Fruit fly (Drosophila melanogaster) whole organism, wandering third instar larva: Measurements from ENCODE around the gene Hsp23.
A peak's percentile ranks its signal among the peaks of the same experiment; 100 is the strongest.

Experiments used
- Abd-B ChIP-seq: fragments of >200 bp; optimal IDR thresholded peaks from 2 replicates; lab custom pipeline; 2017; ENCODE audit warnings: missing biosample characterization, missing genetic modification characterization
- CG32264 ChIP-seq: fragments of 200-800 bp; sonication (Bioruptor generic); optimal IDR thresholded peaks from 2 replicates; lab custom pipeline; 2016; ENCODE audit warnings: missing biosample characterization, missing genetic modification characterization
- CG9705 ChIP-seq: fragments of 200-800 bp; sonication (Bioruptor generic); optimal IDR thresholded peaks from 2 replicates; lab custom pipeline; 2018; ENCODE audit warnings: missing biosample characterization, mild to moderate bottlenecking, missing genetic modification characterization
- CrebA ChIP-seq: fragments of 200-800 bp; sonication (Bioruptor generic); optimal IDR thresholded peaks from 2 replicates; lab custom pipeline; 2016; ENCODE audit warnings: missing biosample characterization, mild to moderate bottlenecking, missing genetic modification characterization, borderline replicate concordance
- Dfd ChIP-seq: fragments of >200 bp; optimal IDR thresholded peaks from 2 replicates; lab custom pipeline; 2017; ENCODE audit warnings: missing biosample characterization, missing genetic modification characterization
- Dif ChIP-seq: fragments of 200-275, 200-300 bp; sonication (Bioruptor generic); optimal IDR thresholded peaks from 2 replicates; lab custom pipeline; 2018; ENCODE audit warnings: missing biosample characterization, missing genetic modification characterization; ENCODE audit not compliant: partially characterized antibody
- GATAd ChIP-seq: sonication (Bioruptor generic); optimal IDR thresholded peaks from 2 replicates; lab custom pipeline; 2016; ENCODE audit warnings: missing biosample characterization, missing genetic modification characterization
- HLH106 ChIP-seq: fragments of 200-800 bp; optimal IDR thresholded peaks from 3 replicates; lab custom pipeline; 2019; ENCODE audit warnings: missing biosample characterization, mild to moderate bottlenecking, missing genetic modification characterization, moderate library complexity
- Hnf4 ChIP-seq: fragments of 200-800 bp; sonication (Bioruptor generic); optimal IDR thresholded peaks from 2 replicates; lab custom pipeline; 2016; ENCODE audit warnings: missing biosample characterization, mild to moderate bottlenecking, missing genetic modification characterization
- Hr78 ChIP-seq: fragments of >200 bp; optimal IDR thresholded peaks from 2 replicates; lab custom pipeline; 2017; ENCODE audit warnings: missing biosample characterization, missing genetic modification characterization
- Hr83 ChIP-seq: fragments of 200-300 bp; sonication (Bioruptor generic); optimal IDR thresholded peaks from 2 replicates; lab custom pipeline; 2016; ENCODE audit warnings: missing biosample characterization, mild to moderate bottlenecking, missing genetic modification characterization, moderate library complexity; ENCODE audit not compliant: poor library complexity, severe bottlenecking
- Jra ChIP-seq: sonication (Bioruptor generic); optimal IDR thresholded peaks from 2 replicates; lab custom pipeline; 2016; ENCODE audit warnings: missing biosample characterization, missing genetic modification characterization
- Mio ChIP-seq: sonication (Bioruptor generic); optimal IDR thresholded peaks from 2 replicates; lab custom pipeline; 2016; ENCODE audit warnings: missing biosample characterization, missing genetic modification characterization
- Myc ChIP-seq: fragments of >200 bp; optimal IDR thresholded peaks from 2 replicates; lab custom pipeline; 2017
- N ChIP-seq: fragments of >200 bp; optimal IDR thresholded peaks from 2 replicates; lab custom pipeline; 2018; ENCODE audit warnings: missing biosample characterization, missing external identifiers, missing genetic modification characterization
- OdsH ChIP-seq: fragments of 200-800 bp; sonication (Bioruptor generic); optimal IDR thresholded peaks from 2 replicates; lab custom pipeline; 2016; ENCODE audit warnings: missing biosample characterization, mild to moderate bottlenecking, missing genetic modification characterization
- Rel ChIP-seq, 2 experiments: fragments of 200-800 bp; sonication (Bioruptor generic) in 1 of 2; optimal IDR thresholded peaks; 2 replicates in 1 of 2; 3 replicates in 1 of 2; lab custom pipeline; 2016 to 2019; ENCODE audit warnings: mild to moderate bottlenecking in 2 of 2, missing biosample characterization in 2 of 2, missing genetic modification characterization in 2 of 2, moderate library complexity in 1 of 2
- Sp1 ChIP-seq: fragments of 200-800 bp; sonication (Bioruptor generic); optimal IDR thresholded peaks from 3 replicates; lab custom pipeline; 2019; ENCODE audit warnings: missing biosample characterization, mild to moderate bottlenecking, missing genetic modification characterization, moderate library complexity
- Vsx2 ChIP-seq: fragments of 200-300, 225-300 bp; sonication (Bioruptor generic); optimal IDR thresholded peaks from 2 replicates; lab custom pipeline; 2018; ENCODE audit warnings: missing biosample characterization, missing genetic modification characterization; ENCODE audit not compliant: partially characterized antibody
- br ChIP-seq: fragments of 200-800 bp; sonication (Bioruptor generic); optimal IDR thresholded peaks from 2 replicates; lab custom pipeline; 2016; ENCODE audit warnings: missing biosample characterization, missing genetic modification characterization
- brk ChIP-seq: fragments of 200-800 bp; sonication (Bioruptor generic); optimal IDR thresholded peaks from 2 replicates; lab custom pipeline; 2016; ENCODE audit warnings: missing biosample characterization, mild to moderate bottlenecking, missing genetic modification characterization
- dl ChIP-seq, 2 experiments: fragments of 175-275, 200-275 bp in 1 of 2; fragments of 200-275 bp in 1 of 2; sonication (Bioruptor generic); optimal IDR thresholded peaks; lab custom pipeline; 2018; ENCODE audit warnings: mild to moderate bottlenecking in 2 of 2, missing biosample characterization in 2 of 2, missing genetic modification characterization in 2 of 2, moderate library complexity in 2 of 2; ENCODE audit not compliant: partially characterized antibody in 2 of 2, insufficient read depth in 1 of 2
- dmrt93B ChIP-seq: fragments of 200-800 bp; sonication (Bioruptor generic); optimal IDR thresholded peaks from 2 replicates; lab custom pipeline; 2018; ENCODE audit warnings: missing biosample characterization, mild to moderate bottlenecking, missing genetic modification characterization
- dsf ChIP-seq: sonication (Bioruptor generic); optimal IDR thresholded peaks from 2 replicates; lab custom pipeline; 2016; ENCODE audit warnings: missing biosample characterization, missing genetic modification characterization, borderline replicate concordance
- ey ChIP-seq: fragments of 200-800 bp; sonication (Bioruptor generic); optimal IDR thresholded peaks from 2 replicates; lab custom pipeline; 2016; ENCODE audit warnings: missing biosample characterization, missing genetic modification characterization
- foxo ChIP-seq, 2 experiments: fragments of 200-800 bp; sonication (Bioruptor generic); optimal IDR thresholded peaks; 2 replicates in 1 of 2; 3 replicates in 1 of 2; lab custom pipeline; 2016 to 2017; ENCODE audit warnings: missing biosample characterization in 2 of 2, missing genetic modification characterization in 2 of 2
- fru ChIP-seq: fragments of 200-800 bp; sonication (Bioruptor generic); optimal IDR thresholded peaks from 3 replicates; lab custom pipeline; 2016; ENCODE audit warnings: missing biosample characterization, mild to moderate bottlenecking, missing genetic modification characterization
- h ChIP-seq: fragments of 200-800 bp; sonication (Bioruptor generic); optimal IDR thresholded peaks from 3 replicates; lab custom pipeline; 2016; ENCODE audit warnings: missing biosample characterization, mild to moderate bottlenecking, missing genetic modification characterization
- jim ChIP-seq: fragments of 175-275, 200-325 bp; sonication (Bioruptor generic); optimal IDR thresholded peaks from 2 replicates; lab custom pipeline; 2016; ENCODE audit warnings: missing biosample characterization, mild to moderate bottlenecking, missing genetic modification characterization
- lola ChIP-seq: fragments of >200 bp; optimal IDR thresholded peaks from 2 replicates; lab custom pipeline; 2017; ENCODE audit warnings: missing biosample characterization, missing genetic modification characterization
- pan ChIP-seq: fragments of >200 bp; optimal IDR thresholded peaks from 2 replicates; lab custom pipeline; 2017
- psq ChIP-seq: fragments of 200-800 bp; sonication (Bioruptor generic); optimal IDR thresholded peaks from 3 replicates; lab custom pipeline; 2017; ENCODE audit warnings: missing biosample characterization, mild to moderate bottlenecking, missing genetic modification characterization, moderate library complexity
- rgr ChIP-seq: fragments of 200-800 bp; sonication (Bioruptor generic); optimal IDR thresholded peaks from 3 replicates; lab custom pipeline; 2016; ENCODE audit warnings: missing biosample characterization, mild to moderate bottlenecking, missing genetic modification characterization
- sage ChIP-seq: fragments of 200-800 bp; sonication (Bioruptor generic); optimal IDR thresholded peaks from 2 replicates; lab custom pipeline; 2016; ENCODE audit warnings: missing biosample characterization, mild to moderate bottlenecking, missing genetic modification characterization
- sv ChIP-seq: fragments of 200-800 bp; sonication (Bioruptor generic); optimal IDR thresholded peaks from 3 replicates; lab custom pipeline; 2016; ENCODE audit warnings: missing biosample characterization, missing genetic modification characterization
- tai ChIP-seq: sonication (Bioruptor generic); optimal IDR thresholded peaks from 2 replicates; lab custom pipeline; 2016; ENCODE audit warnings: missing biosample characterization, missing genetic modification characterization
- usp ChIP-seq: fragments of >200 bp; optimal IDR thresholded peaks from 2 replicates; lab custom pipeline; 2017; ENCODE audit warnings: missing biosample characterization, missing genetic modification characterization
- woc ChIP-seq: sonication (Bioruptor generic); optimal IDR thresholded peaks from 2 replicates; lab custom pipeline; 2016; ENCODE audit warnings: missing biosample characterization, mild to moderate bottlenecking, missing genetic modification characterization

Hsp23 gene

dm6 chr3L:9381602-9382001 lies at the start of gene Hsp23:
Gene Hsp23, plus strand, starts transcription at chr3L:9381882.
- TF ChIP-seq dmrt93B (GFP tag; lab: Kevin White, UChicago) (no peak), Mio (no peak), sv (GFP tag; lab: Kevin White, UChicago) (no peak), CrebA (GFP tag; lab: Kevin White, UChicago) (peak; percentile 58), pan (no peak), sage (GFP tag; lab: Kevin White, UChicago) (peak; percentile 6), rgr (GFP tag; lab: Kevin White, UChicago) (peak; percentile 37), fru (GFP tag; lab: Kevin White, UChicago) (peak; percentile 50), usp (GFP tag; lab: Kevin White, UChicago) (no peak), dsf (no peak), GATAd (GFP tag; lab: Kevin White, UChicago) (no peak), Dif (GFP tag; lab: Kevin White, UChicago) (peak; percentile 59), Vsx2 (GFP tag; lab: Kevin White, UChicago) (no peak), brk (GFP tag; lab: Kevin White, UChicago) (peak; percentile 71), OdsH (GFP tag; lab: Kevin White, UChicago) (peak; percentile 53), tai (GFP tag; lab: Kevin White, UChicago) (no peak), foxo (GFP tag; optimal IDR thresholded peaks at IDR 0.05; lab: Kevin White, UChicago) (peak; percentile 43 to 45), h (GFP tag; lab: Kevin White, UChicago) (peak; percentile 35), lola (no peak), jim (GFP tag; lab: Kevin White, UChicago) (no peak), Dfd (no peak), CG9705 (GFP tag; lab: Kevin White, UChicago) (no peak), br (GFP tag; lab: Kevin White, UChicago) (peak; percentile 60), Hnf4 (GFP tag; lab: Kevin White, UChicago) (peak; percentile 59), Hr83 (GFP tag; lab: Kevin White, UChicago) (peak; percentile 88), CG32264 (GFP tag; lab: Kevin White, UChicago) (peak; percentile 12), Sp1 (GFP tag; lab: Kevin White, UChicago) (peak; percentile 27), Abd-B (GFP tag; lab: Kevin White, UChicago) (no peak), psq (GFP tag; lab: Kevin White, UChicago) (peak; percentile 66), Rel (GFP tag; optimal IDR thresholded peaks at IDR 0.05; lab: Kevin White, UChicago) (no peak), Rel (tag; optimal IDR thresholded peaks at IDR 0.05; lab: Kevin White, UChicago) (peak; percentile 47), dl (GFP tag; optimal IDR thresholded peaks at IDR 0.05; lab: Kevin White, UChicago; ENCODE audit: insufficient read depth in 1 of 2, partially characterized antibody in 2 of 2) (peak in 1 of 2 experiments; percentile 7), Jra (peak; percentile 32), woc (peak; percentile 26), Myc (no peak), ey (GFP tag; lab: Kevin White, UChicago) (no peak), N (GFP tag; lab: Kevin White, UChicago) (no peak), Hr78 (GFP tag; lab: Kevin White, UChicago) (no peak), HLH106 (tag; lab: Kevin White, UChicago) (peak; percentile 28)
- TF ChIP-seq, all 38 proteins: peak for 20

DNA sequence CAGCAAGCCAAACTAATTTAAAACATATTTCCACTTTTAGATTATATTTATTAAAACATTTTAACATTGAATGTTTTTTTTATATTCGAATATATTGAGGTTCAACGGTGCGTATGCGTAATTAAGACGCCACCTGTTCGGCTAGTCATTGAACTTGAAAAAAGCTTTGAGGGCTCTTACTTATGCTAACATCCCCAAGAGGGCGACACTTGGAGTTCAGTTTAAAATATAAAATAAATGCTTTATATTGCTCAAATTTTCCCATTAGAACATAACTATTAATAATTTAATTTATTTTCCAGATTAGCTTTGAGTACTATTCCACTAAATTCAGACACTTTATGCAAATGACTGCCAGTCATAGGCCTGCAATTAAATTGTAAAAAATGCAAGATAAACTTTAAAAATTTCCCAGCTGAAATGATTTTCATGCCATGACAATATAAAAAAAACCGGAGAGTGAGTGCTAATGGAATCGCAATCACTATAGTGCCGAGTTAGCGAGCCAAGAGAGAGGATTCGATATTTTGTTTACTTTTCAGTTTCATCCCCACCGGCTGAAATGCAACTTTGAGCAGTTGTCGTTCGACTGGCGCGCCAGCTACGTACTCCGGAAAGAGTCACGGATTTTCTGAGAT lies 47.8 kb upstream of the Hsp23 start, which contains the start of gene PGRP-LA:
TSS of gene PGRP-LA (plus strand) at position 588 of the 638 bp plus-strand sequence.
- TF ChIP-seq CG9705 (GFP tag; lab: Kevin White, UChicago) (no peak), foxo (GFP tag; optimal IDR thresholded peaks at IDR 0.05; lab: Kevin White, UChicago) (peak in 1 of 2 experiments; percentile 2), Myc (peak; percentile 32), dsf (no peak), HLH106 (tag; lab: Kevin White, UChicago) (peak; percentile 18)
- TF ChIP-seq, all 38 proteins: peak for 3
